Fruit fly (Drosophila melanogaster) Kc167 (cell line): Measurements from ENCODE around the gene rdgA.

Experiments used
- Myc ChIP-seq: fragments of >200 bp; optimal IDR thresholded peaks from 2 replicates; lab custom pipeline; 2017; ENCODE audit warnings: missing external identifiers
- h ChIP-seq: fragments of >200 bp; optimal IDR thresholded peaks from 3 replicates; lab custom pipeline; 2018; ENCODE audit warnings: missing external identifiers
- insv ChIP-seq: fragments of >200 bp; optimal IDR thresholded peaks from 3 replicates; lab custom pipeline; 2018; ENCODE audit warnings: missing external identifiers
- psq ChIP-seq: fragments of >200 bp; optimal IDR thresholded peaks from 2 replicates; lab custom pipeline; 2017; ENCODE audit warnings: missing external identifiers
- ttk ChIP-seq: sonication (Bioruptor generic); optimal IDR thresholded peaks from 2 replicates; lab custom pipeline; 2017; ENCODE audit warnings: missing external identifiers

- TF ChIP-seq ttk (lab: Kevin White, UChicago) (no peak), h (lab: Kevin White, UChicago) (no peak), Myc (lab: Kevin White, UChicago) (no peak), insv (lab: Kevin White, UChicago) (no peak), psq (lab: Kevin White, UChicago) (no peak)
These were observed 5.4 kb upstream of the rdgA start, which contains the start of gene Rbm13 for dm6 chrX:8901447-8901846.
